Worm (Caenorhabditis elegans) whole organism, young adult: ENCODE measurements around the gene R08C7.4.

ENCODE experiments used
- B0261.1 ChIP-seq: sonication (generic microtip); optimal IDR thresholded peaks from 2 replicates; lab custom pipeline; 2016; ENCODE audit warnings: mild to moderate bottlenecking, missing genetic modification characterization, moderate library complexity, missing compliant biosample characterization
- F23B12.7 ChIP-seq: sonication (generic microtip); optimal IDR thresholded peaks from 2 replicates; lab custom pipeline; 2017; ENCODE audit warnings: missing genetic modification characterization, mild to moderate bottlenecking, missing compliant biosample characterization, antibody characterized with exemption, moderate library complexity; ENCODE audit not compliant: insufficient read depth
- F37B4.10 ChIP-seq: fragments of 200-800 bp; sonication (Bioruptor generic); IDR thresholded peaks from 2 replicates; pipeline ENCODE4 v1.3.6; 2022; ENCODE audit warnings: missing genetic modification characterization, missing compliant biosample characterization
- F39B2.1 ChIP-seq: fragments of 200-800 bp; sonication (Bioruptor generic); IDR thresholded peaks from 2 replicates; pipeline ENCODE4 v1.3.6; 2022; ENCODE audit warnings: missing genetic modification reagents, missing genetic modification characterization, missing compliant biosample characterization
- F49E8.2 ChIP-seq: sonication (generic microtip); optimal IDR thresholded peaks from 3 replicates; lab custom pipeline; 2017; ENCODE audit warnings: missing genetic modification characterization, mild to moderate bottlenecking, missing compliant biosample characterization, antibody characterized with exemption, moderate library complexity; ENCODE audit not compliant: insufficient read depth
- F52B5.7 ChIP-seq: sonication (generic microtip); optimal IDR thresholded peaks from 2 replicates; lab custom pipeline; 2016; ENCODE audit warnings: mild to moderate bottlenecking, missing genetic modification characterization, missing compliant biosample characterization
- F57C9.4 ChIP-seq: sonication (generic microtip); optimal IDR thresholded peaks from 2 replicates; lab custom pipeline; 2017; ENCODE audit warnings: mild to moderate bottlenecking, missing genetic modification characterization, missing compliant biosample characterization
- K11D2.4 ChIP-seq: fragments of 200-800 bp; sonication (Bioruptor generic); IDR thresholded peaks from 2 replicates; pipeline ENCODE4 v1.3.6; 2022; ENCODE audit warnings: missing genetic modification reagents, missing genetic modification characterization, missing compliant biosample characterization
- K12H6.12 ChIP-seq: fragments of 200-800 bp; sonication (Bioruptor generic); optimal IDR thresholded peaks from 2 replicates; lab custom pipeline; 2018; ENCODE audit warnings: mild to moderate bottlenecking, missing genetic modification characterization, missing compliant biosample characterization
- T07F8.4 ChIP-seq: sonication (generic microtip); optimal IDR thresholded peaks from 2 replicates; lab custom pipeline; 2016; ENCODE audit warnings: mild to moderate bottlenecking, missing genetic modification characterization, moderate library complexity, missing compliant biosample characterization
- Y53F4B.3 ChIP-seq: fragments of 200-800 bp; sonication (Bioruptor generic); IDR thresholded peaks from 2 replicates; pipeline ENCODE4 v1.3.6; 2022; ENCODE audit warnings: missing genetic modification reagents, missing genetic modification characterization, missing compliant biosample characterization
- Y56A3A.18 ChIP-seq: fragments of 200-800 bp; sonication (Bioruptor generic); IDR thresholded peaks from 2 replicates; pipeline ENCODE4 v1.3.6; 2022; ENCODE audit warnings: missing genetic modification reagents, missing genetic modification characterization, missing compliant biosample characterization
- Y67H2A.10 ChIP-seq: fragments of 200-800 bp; sonication (Bioruptor generic); conservative IDR thresholded peaks from 2 replicates; pipeline ENCODE4 v1.3.6; 2022; ENCODE audit warnings: missing genetic modification reagents, missing genetic modification characterization, missing compliant biosample characterization
- ZK185.1 ChIP-seq: sonication (generic microtip); optimal IDR thresholded peaks from 2 replicates; lab custom pipeline; 2016; ENCODE audit warnings: mild to moderate bottlenecking, missing genetic modification characterization, missing compliant biosample characterization; ENCODE audit not compliant: poor library complexity, severe bottlenecking
- aptf-3 ChIP-seq: fragments of 200-800 bp; sonication (Bioruptor generic); IDR thresholded peaks from 2 replicates; pipeline ENCODE4 v1.3.6; 2022; ENCODE audit warnings: missing genetic modification characterization, missing compliant biosample characterization
- ccch-3 ChIP-seq: fragments of 200-800 bp; sonication (Bioruptor generic); optimal IDR thresholded peaks from 2 replicates; lab custom pipeline; 2018; ENCODE audit warnings: mild to moderate bottlenecking, missing genetic modification characterization, missing compliant biosample characterization
- ceh-100 ChIP-seq: fragments of 200-800 bp; sonication (Bioruptor generic); IDR thresholded peaks from 2 replicates; pipeline ENCODE4 v1.3.6; 2022; ENCODE audit warnings: missing genetic modification reagents, missing genetic modification characterization, missing compliant biosample characterization
- ceh-58 ChIP-seq: fragments of 200-800 bp; sonication (Bioruptor generic); IDR thresholded peaks from 2 replicates; pipeline ENCODE4 v1.3.6; 2022; ENCODE audit warnings: missing genetic modification characterization, missing compliant biosample characterization
- ceh-79 ChIP-seq: sonication (generic microtip); optimal IDR thresholded peaks from 2 replicates; lab custom pipeline; 2017; ENCODE audit warnings: mild to moderate bottlenecking, missing genetic modification characterization, missing compliant biosample characterization
- ceh-91 ChIP-seq: fragments of 200-800 bp; sonication (Bioruptor generic); IDR thresholded peaks from 2 replicates; pipeline ENCODE4 v1.3.6; 2022; ENCODE audit warnings: missing genetic modification reagents, missing genetic modification characterization, missing compliant biosample characterization
- dox-1 ChIP-seq: fragments of 200-800 bp; sonication (Bioruptor generic); IDR thresholded peaks from 2 replicates; pipeline ENCODE4 v1.3.6; 2022; ENCODE audit warnings: missing genetic modification reagents, missing genetic modification characterization, missing compliant biosample characterization
- egl-18 ChIP-seq: fragments of 200-800 bp; sonication (Bioruptor generic); IDR thresholded peaks from 2 replicates; pipeline ENCODE4 v1.3.6; 2022; ENCODE audit warnings: missing genetic modification reagents, missing genetic modification characterization, missing compliant biosample characterization
- egl-44 ChIP-seq: fragments of 200-800 bp; sonication (Bioruptor generic); IDR thresholded peaks from 2 replicates; pipeline ENCODE4 v1.3.6; 2022; ENCODE audit warnings: missing genetic modification reagents, missing genetic modification characterization, missing compliant biosample characterization
- ekl-4 ChIP-seq: fragments of 200-800 bp; sonication (Bioruptor generic); IDR thresholded peaks from 2 replicates; pipeline ENCODE4 v1.3.6; 2022; ENCODE audit warnings: missing genetic modification reagents, missing genetic modification characterization, missing compliant biosample characterization
- ets-4 ChIP-seq: fragments of 200-800 bp; sonication (Bioruptor generic); optimal IDR thresholded peaks from 2 replicates; lab custom pipeline; 2018; ENCODE audit warnings: mild to moderate bottlenecking, missing genetic modification characterization, missing compliant biosample characterization
- hrde-1 ChIP-seq: sonication (generic microtip); optimal IDR thresholded peaks from 2 replicates; lab custom pipeline; 2016; ENCODE audit warnings: missing genetic modification characterization, mild to moderate bottlenecking, missing compliant biosample characterization, moderate library complexity, missing genotype, missing genetic modification reagents, borderline replicate concordance
- hsf-1 ChIP-seq: fragments of 200-800 bp; sonication (Bioruptor generic); IDR thresholded peaks from 2 replicates; pipeline ENCODE4 v1.3.6; 2022; ENCODE audit warnings: missing genetic modification reagents, missing genetic modification characterization, missing compliant biosample characterization
- let-526 ChIP-seq: fragments of 200-800 bp; sonication (Bioruptor generic); IDR thresholded peaks from 2 replicates; pipeline ENCODE4 v1.3.6; 2022; ENCODE audit warnings: missing genetic modification reagents, missing genetic modification characterization, missing compliant biosample characterization
- let-607 ChIP-seq, 2 experiments: fragments of 200-800 bp in 1 of 2; sonication (Bioruptor generic) in 1 of 2; sonication (generic microtip) in 1 of 2; optimal IDR thresholded peaks; 2 replicates each; lab custom pipeline; 2016 to 2018; ENCODE audit warnings: mild to moderate bottlenecking in 2 of 2, missing compliant biosample characterization in 2 of 2, missing genetic modification characterization in 2 of 2, moderate library complexity in 2 of 2, missing genotype in 1 of 2
- lin-35 ChIP-seq, 3 experiments: fragments of 150-350 bp in 2 of 3; sonication (generic microtip) in 1 of 3; optimal IDR thresholded peaks; 2 replicates each; lab custom pipeline; 2014 to 2018; ENCODE audit warnings: missing biosample characterization in 3 of 3, missing genetic modification characterization in 3 of 3, missing genetic modification reagents in 3 of 3
- lsl-1 ChIP-seq: fragments of 200-800 bp; sonication (Bioruptor generic); optimal IDR thresholded peaks from 2 replicates; lab custom pipeline; 2018; ENCODE audit warnings: mild to moderate bottlenecking, missing genetic modification characterization, moderate library complexity, missing compliant biosample characterization
- nfyb-1 ChIP-seq: fragments of 200-800 bp; sonication (Bioruptor generic); IDR thresholded peaks from 2 replicates; pipeline ENCODE4 v1.3.6; 2022; ENCODE audit warnings: missing genetic modification reagents, missing genetic modification characterization, missing compliant biosample characterization
- nhr-179 ChIP-seq: sonication (generic microtip); optimal IDR thresholded peaks from 2 replicates; lab custom pipeline; 2016; ENCODE audit warnings: mild to moderate bottlenecking, missing genetic modification characterization, missing compliant biosample characterization
- nhr-80 ChIP-seq: sonication (generic microtip); optimal IDR thresholded peaks from 2 replicates; lab custom pipeline; 2016; ENCODE audit warnings: missing genetic modification characterization, missing compliant biosample characterization
- rcor-1 ChIP-seq: fragments of 200-800 bp; sonication (Bioruptor generic); IDR thresholded peaks from 2 replicates; pipeline ENCODE4 v1.3.6; 2022; ENCODE audit warnings: missing genetic modification reagents, missing genetic modification characterization, missing compliant biosample characterization
- repo-1 ChIP-seq: sonication (generic microtip); optimal IDR thresholded peaks from 2 replicates; lab custom pipeline; 2017; ENCODE audit warnings: mild to moderate bottlenecking, missing genetic modification characterization, missing compliant biosample characterization
- sdz-38 ChIP-seq: sonication (generic microtip); optimal IDR thresholded peaks from 2 replicates; lab custom pipeline; 2016; ENCODE audit warnings: missing genotype, missing genetic modification characterization, missing compliant biosample characterization
- snpc-1.3 ChIP-seq: sonication (generic microtip); optimal IDR thresholded peaks from 2 replicates; lab custom pipeline; 2017; ENCODE audit warnings: missing genetic modification characterization, mild to moderate bottlenecking, missing compliant biosample characterization, antibody characterized with exemption, moderate library complexity, missing genotype, missing genetic modification reagents; ENCODE audit not compliant: insufficient read depth
- snpc-4 ChIP-seq, 5 experiments: fragments of 150-350 bp in 1 of 5; sonication (generic microtip) in 4 of 5; optimal IDR thresholded peaks; 2 replicates each; lab custom pipeline; 2014 to 2018; ENCODE audit warnings: missing genetic modification characterization in 5 of 5, missing biosample characterization in 3 of 5, antibody characterized with exemption in 2 of 5, mild to moderate bottlenecking in 2 of 5, missing compliant biosample characterization in 2 of 5, missing genotype in 2 of 5, moderate library complexity in 2 of 5, missing genetic modification reagents in 1 of 5
- somi-1 ChIP-seq: fragments of 200-800 bp; sonication (Bioruptor generic); optimal IDR thresholded peaks from 2 replicates; lab custom pipeline; 2018; ENCODE audit warnings: mild to moderate bottlenecking, missing genetic modification characterization, missing compliant biosample characterization
- sptf-2 ChIP-seq: fragments of 200-800 bp; sonication (Bioruptor generic); optimal IDR thresholded peaks from 2 replicates; lab custom pipeline; 2018; ENCODE audit warnings: mild to moderate bottlenecking, missing genetic modification characterization, missing compliant biosample characterization
- tbp1 ChIP-seq: fragments of 200-800 bp; sonication (Bioruptor generic); optimal IDR thresholded peaks from 2 replicates; lab custom pipeline; 2018; ENCODE audit warnings: mild to moderate bottlenecking, missing genetic modification characterization, missing compliant biosample characterization
- unc-130 ChIP-seq: sonication (generic microtip); optimal IDR thresholded peaks from 2 replicates; lab custom pipeline; 2016; ENCODE audit warnings: missing genetic modification reagents, missing genetic modification characterization, missing compliant biosample characterization
- unc-62 ChIP-seq: fragments of 150-350 bp; optimal IDR thresholded peaks from 2 replicates; lab custom pipeline; 2014; ENCODE audit warnings: missing biosample characterization, missing genetic modification reagents, missing genetic modification characterization
- zim-3 ChIP-seq: sonication (generic microtip); optimal IDR thresholded peaks from 2 replicates; lab custom pipeline; 2017; ENCODE audit warnings: mild to moderate bottlenecking, missing genetic modification characterization, moderate library complexity, missing compliant biosample characterization
- ztf-25 ChIP-seq: fragments of 200-800 bp; sonication (Bioruptor generic); IDR thresholded peaks from 2 replicates; pipeline ENCODE4 v1.3.6; 2022; ENCODE audit warnings: missing genetic modification reagents, missing genetic modification characterization, missing compliant biosample characterization
- ztf-26 ChIP-seq: sonication (generic microtip); optimal IDR thresholded peaks from 2 replicates; lab custom pipeline; 2017; ENCODE audit warnings: missing genetic modification characterization, missing compliant biosample characterization

R08C7.4 gene

DNA sequence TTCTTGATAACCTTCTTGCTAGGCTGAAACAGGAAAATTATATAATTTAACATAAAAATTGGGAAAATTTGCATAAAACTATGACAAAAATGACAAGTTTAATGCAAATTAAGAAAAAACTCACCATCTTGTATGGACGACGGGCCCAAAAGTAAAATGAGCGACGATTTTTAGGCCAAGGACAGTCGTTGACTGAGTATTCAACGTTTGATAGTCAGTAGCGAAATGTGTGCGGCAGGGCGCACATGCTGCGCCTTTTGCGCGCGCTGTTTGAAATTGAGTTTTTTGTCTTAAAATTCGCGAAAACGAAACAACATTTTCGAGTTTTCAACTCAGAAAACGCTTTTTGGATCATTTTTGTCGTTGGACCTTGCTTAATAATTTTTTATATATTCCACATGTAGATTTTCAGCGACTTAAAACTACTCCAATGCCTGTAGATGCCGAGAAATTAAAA is 44.4 kb upstream of the R08C7.4 start, which contains the start of the genes rpl-7A and set-21 (continued):
- TF ChIP-seq T07F8.4 (tag; lab: Kevin White, UChicago) (no peak), dox-1 (GFP tag; lab: Robert Waterston, UW) (peak; percentile 98), F52B5.7 (peak; percentile 25), rcor-1 (GFP tag; lab: Robert Waterston, UW) (peak; percentile 98), ets-4 (GFP tag; lab: Kevin White, UChicago) (peak; percentile 55), ekl-4 (GFP tag; lab: Robert Waterston, UW) (peak; percentile 98), ceh-91 (GFP tag; lab: Robert Waterston, UW) (peak; percentile 97), K11D2.4 (GFP tag; lab: Robert Waterston, UW) (peak; percentile 97), let-607 (tag; optimal IDR thresholded peaks at IDR 0.05; lab: Kevin White, UChicago) (peak; percentile 85 to 92), hsf-1 (GFP tag; lab: Robert Waterston, UW) (peak; percentile 87), snpc-4 (GFP tag; optimal IDR thresholded peaks at IDR 0.05; lab: Kevin White, UChicago) (peak; percentile 55), snpc-4 (tag; optimal IDR thresholded peaks at IDR 0.05; lab: Kevin White, UChicago) (peak; percentile 25 to 82 (median 74)), aptf-3 (GFP tag; lab: Robert Waterston, UW) (no peak), nhr-80 (tag; lab: Kevin White, UChicago) (peak; percentile 84), ceh-79 (tag; lab: Kevin White, UChicago) (no peak), F23B12.7 (tag; lab: Kevin White, UChicago) (peak; percentile 79), ztf-25 (GFP tag; lab: Robert Waterston, UW) (0 out of 2 replicates have a peak, but pooled peaks have one; percentile 19), ZK185.1 (tag; lab: Kevin White, UChicago) (peak; percentile 90), let-526 (GFP tag; lab: Robert Waterston, UW) (peak; percentile 90), snpc-1.3 (peak; percentile 59), egl-18 (peak; percentile 97), hrde-1 (tag; lab: Kevin White, UChicago) (peak; percentile 46), egl-44 (GFP tag; lab: Robert Waterston, UW) (peak; percentile 62; the same call in 1 of the 2 replicates), lsl-1 (peak; percentile 83), ccch-3 (GFP tag; lab: Kevin White, UChicago) (no peak), F37B4.10 (GFP tag; lab: Robert Waterston, UW) (peak; percentile 91; the same call in 1 of the 2 replicates), ceh-100 (GFP tag; lab: Robert Waterston, UW) (peak; percentile 92), Y56A3A.18 (peak; percentile 67; the same call in 1 of the 2 replicates), somi-1 (GFP tag; lab: Kevin White, UChicago) (peak; percentile 80), sdz-38 (tag; lab: Kevin White, UChicago) (no peak), unc-130 (peak; percentile 82), lin-35 (GFP tag; optimal IDR thresholded peaks at IDR 0.05; lab: Kevin White, UChicago) (peak; percentile 63 to 97 (median 81)), Y53F4B.3 (peak; percentile 59; the same call in 1 of the 2 replicates), nhr-179 (no peak), zim-3 (tag; lab: Kevin White, UChicago) (no peak), tbp1 (GFP tag; lab: Kevin White, UChicago) (peak; percentile 75), B0261.1 (tag; lab: Kevin White, UChicago) (no peak), ztf-26 (tag; lab: Kevin White, UChicago) (peak; percentile 85), unc-62 (no peak), nfyb-1 (GFP tag; lab: Robert Waterston, UW) (peak; percentile 98), sptf-2 (GFP tag; lab: Kevin White, UChicago) (no peak), F49E8.2 (tag; lab: Kevin White, UChicago) (peak; percentile 86), ceh-58 (GFP tag; lab: Robert Waterston, UW) (no peak), F39B2.1 (GFP tag; lab: Robert Waterston, UW) (peak; percentile 91), F57C9.4 (tag; lab: Kevin White, UChicago) (peak; percentile 60), Y67H2A.10 (GFP tag; lab: Robert Waterston, UW) (peak; percentile 87), K12H6.12 (tag; lab: Kevin White, UChicago) (peak; percentile 87), repo-1 (tag; lab: Kevin White, UChicago) (peak; percentile 80)
